Worm (Caenorhabditis elegans) whole organism, L1 larva: Measurements from ENCODE around the gene R10E8.2.

Experiments used
- ceh-90 ChIP-seq: sonication (generic microtip); optimal IDR thresholded peaks from 2 replicates; lab custom pipeline; 2016; ENCODE audit warnings: missing genetic modification characterization, missing compliant biosample characterization
- dsc-1 ChIP-seq: sonication (generic microtip); optimal IDR thresholded peaks from 2 replicates; lab custom pipeline; 2016; ENCODE audit warnings: mild to moderate bottlenecking, missing genetic modification characterization, missing compliant biosample characterization
- elt-2 ChIP-seq: sonication (generic microtip); optimal IDR thresholded peaks from 2 replicates; lab custom pipeline; 2016; ENCODE audit warnings: missing genetic modification characterization, mild to moderate bottlenecking, inconsistent platforms, missing compliant biosample characterization, missing genetic modification reagents
- elt-3 ChIP-seq, 6 experiments: fragments of 150-350 bp in 1 of 6; sonication (generic microtip); optimal IDR thresholded peaks; 2 replicates each; lab custom pipeline; 2017 to 2018; ENCODE audit warnings: missing biosample characterization in 6 of 6, missing genetic modification characterization in 6 of 6, inconsistent platforms in 1 of 6
- hpl-2 ChIP-seq: fragments of 150-350 bp; optimal IDR thresholded peaks from 2 replicates; lab custom pipeline; 2014; ENCODE audit warnings: missing biosample characterization, missing genetic modification reagents, missing genetic modification characterization
- irx-1 ChIP-seq: sonication (generic microtip); optimal IDR thresholded peaks from 2 replicates; lab custom pipeline; 2016; ENCODE audit warnings: missing genetic modification characterization, missing compliant biosample characterization
- jun-1 ChIP-seq: fragments of 150-350 bp; optimal IDR thresholded peaks from 2 replicates; lab custom pipeline; 2014; ENCODE audit warnings: missing biosample characterization, missing genetic modification reagents, missing genetic modification characterization
- lin-15B ChIP-seq: fragments of 150-350 bp; sonication (generic microtip); optimal IDR thresholded peaks from 3 replicates; lab custom pipeline; 2014; ENCODE audit warnings: missing biosample characterization, missing genetic modification characterization
- lin-39 ChIP-seq: fragments of 150-350 bp; optimal IDR thresholded peaks from 2 replicates; lab custom pipeline; 2014; ENCODE audit warnings: missing biosample characterization, missing genetic modification reagents, missing genetic modification characterization
- nhr-28 ChIP-seq: fragments of 150-350 bp; optimal IDR thresholded peaks from 2 replicates; lab custom pipeline; 2014; ENCODE audit warnings: missing biosample characterization, missing genetic modification characterization
- nhr-76 ChIP-seq: sonication (generic microtip); optimal IDR thresholded peaks from 2 replicates; lab custom pipeline; 2017; ENCODE audit warnings: missing biosample characterization, missing genetic modification characterization
- snpc-4 ChIP-seq: fragments of 150-350 bp; optimal IDR thresholded peaks from 2 replicates; lab custom pipeline; 2014; ENCODE audit warnings: missing biosample characterization, missing genetic modification characterization
- unc-62 ChIP-seq: fragments of 150-350 bp; optimal IDR thresholded peaks from 2 replicates; lab custom pipeline; 2014; ENCODE audit warnings: missing biosample characterization, missing genetic modification reagents, missing genetic modification characterization
- ztf-11 ChIP-seq, 2 experiments: sonication (generic microtip); optimal IDR thresholded peaks; 2 replicates each; lab custom pipeline; 2016 to 2017; ENCODE audit warnings: missing genetic modification characterization in 2 of 2, missing biosample characterization in 1 of 2, missing compliant biosample characterization in 1 of 2

- TF ChIP-seq hpl-2 (GFP tag; lab: Kevin White, UChicago) (no peak), ceh-90 (no peak), nhr-28 (no peak), unc-62 (GFP tag; lab: Kevin White, UChicago) (no peak), nhr-76 (tag; lab: Kevin White, UChicago) (no peak), dsc-1 (tag; lab: Kevin White, UChicago) (no peak), lin-15B (no peak), snpc-4 (tag; lab: Kevin White, UChicago) (no peak), ztf-11 (tag; optimal IDR thresholded peaks at IDR 0.05; lab: Kevin White, UChicago) (no peak), irx-1 (no peak), elt-2 (no peak), elt-3 (tag; optimal IDR thresholded peaks at IDR 0.05; lab: Kevin White, UChicago) (no peak), jun-1 (no peak), lin-39 (tag; lab: Kevin White, UChicago) (no peak)
Measured at ce11 chrV:18236714-18237288, 16.8 kb upstream of the R10E8.2 start, which contains the start of gene R10E8.3.
